Fruit fly (Drosophila melanogaster) whole organism, pupa: ENCODE measurements around the gene CG15024.

ENCODE experiments used
- CG12605 ChIP-seq: fragments of 200-800 bp; sonication (Bioruptor generic); IDR thresholded peaks from 2 replicates; pipeline ENCODE4 v1.3.6; 2022; ENCODE audit warnings: missing biosample characterization, missing genetic modification characterization
- CG13204 ChIP-seq: fragments of 200-800 bp; sonication (Bioruptor generic); optimal IDR thresholded peaks from 2 replicates; lab custom pipeline; 2018; ENCODE audit warnings: missing biosample characterization, mild to moderate bottlenecking, missing genetic modification characterization, moderate library complexity
- CG15710 ChIP-seq: fragments of 200-800 bp; sonication (Bioruptor generic); optimal IDR thresholded peaks from 2 replicates; lab custom pipeline; 2018; ENCODE audit warnings: missing biosample characterization, mild to moderate bottlenecking, missing genetic modification characterization, moderate library complexity
- CG8159 ChIP-seq: fragments of 200-800 bp; sonication (Bioruptor generic); optimal IDR thresholded peaks from 3 replicates; lab custom pipeline; 2018; ENCODE audit warnings: missing biosample characterization, mild to moderate bottlenecking, missing genetic modification characterization, moderate library complexity
- Ets98B ChIP-seq: fragments of 200-800 bp; sonication (Bioruptor generic); IDR thresholded peaks from 2 replicates; pipeline ENCODE4 v1.3.6; 2022; ENCODE audit warnings: missing biosample characterization, missing genetic modification characterization
- Snoo ChIP-seq: fragments of 200-800 bp; sonication (Bioruptor generic); optimal IDR thresholded peaks from 3 replicates; lab custom pipeline; 2017; ENCODE audit warnings: missing biosample characterization, mild to moderate bottlenecking, missing genetic modification characterization, inconsistent platforms
- fd96Ca ChIP-seq: fragments of 200-800 bp; sonication (Bioruptor generic); IDR thresholded peaks from 3 replicates; pipeline ENCODE4 v1.3.6; 2022; ENCODE audit warnings: missing biosample characterization, missing genetic modification characterization
- rn ChIP-seq: fragments of 200-800 bp; sonication (Bioruptor generic); IDR thresholded peaks from 2 replicates; pipeline ENCODE4 v1.3.6; 2022; ENCODE audit warnings: missing biosample characterization, missing genetic modification characterization

- TF ChIP-seq CG8159 (tag; lab: Kevin White, UChicago): no peak
- no peak for TF ChIP-seq CG15710 (tag; lab: Kevin White, UChicago)
- TF ChIP-seq Ets98B: no peak
- no peak for TF ChIP-seq fd96Ca (GFP tag; lab: Robert Waterston, UW)
- TF ChIP-seq rn (GFP tag; lab: Robert Waterston, UW): no peak
- no peak for TF ChIP-seq Snoo
- TF ChIP-seq CG13204 (GFP tag; lab: Kevin White, UChicago): no peak
- TF ChIP-seq CG12605 (GFP tag; lab: Robert Waterston, UW): no peak
Measured at dm6 chr3L:4482509-4482908, 18.9 kb upstream of the CG15024 start, which contains the start of gene CG11350.
